Fruit fly (Drosophila melanogaster) whole organism, wandering third instar larva: Measurements from ENCODE around the gene mRpS21.

Source experiments
- CG32264 ChIP-seq: fragments of 200-800 bp; sonication (Bioruptor generic); optimal IDR thresholded peaks from 2 replicates; lab custom pipeline; 2016; ENCODE audit warnings: missing biosample characterization, missing genetic modification characterization
- CG9705 ChIP-seq: fragments of 200-800 bp; sonication (Bioruptor generic); optimal IDR thresholded peaks from 2 replicates; lab custom pipeline; 2018; ENCODE audit warnings: missing biosample characterization, mild to moderate bottlenecking, missing genetic modification characterization
- CrebA ChIP-seq: fragments of 200-800 bp; sonication (Bioruptor generic); optimal IDR thresholded peaks from 2 replicates; lab custom pipeline; 2016; ENCODE audit warnings: missing biosample characterization, mild to moderate bottlenecking, missing genetic modification characterization, borderline replicate concordance
- Dfd ChIP-seq: fragments of >200 bp; optimal IDR thresholded peaks from 2 replicates; lab custom pipeline; 2017; ENCODE audit warnings: missing biosample characterization, missing genetic modification characterization
- HLH106 ChIP-seq: fragments of 200-800 bp; optimal IDR thresholded peaks from 3 replicates; lab custom pipeline; 2019; ENCODE audit warnings: missing biosample characterization, mild to moderate bottlenecking, missing genetic modification characterization, moderate library complexity
- Hr78 ChIP-seq: fragments of >200 bp; optimal IDR thresholded peaks from 2 replicates; lab custom pipeline; 2017; ENCODE audit warnings: missing biosample characterization, missing genetic modification characterization
- Hr83 ChIP-seq: fragments of 200-300 bp; sonication (Bioruptor generic); optimal IDR thresholded peaks from 2 replicates; lab custom pipeline; 2016; ENCODE audit warnings: missing biosample characterization, mild to moderate bottlenecking, missing genetic modification characterization, moderate library complexity; ENCODE audit not compliant: poor library complexity, severe bottlenecking
- Jra ChIP-seq: sonication (Bioruptor generic); optimal IDR thresholded peaks from 2 replicates; lab custom pipeline; 2016; ENCODE audit warnings: missing biosample characterization, missing genetic modification characterization
- Mio ChIP-seq: sonication (Bioruptor generic); optimal IDR thresholded peaks from 2 replicates; lab custom pipeline; 2016; ENCODE audit warnings: missing biosample characterization, missing genetic modification characterization
- Myc ChIP-seq: fragments of >200 bp; optimal IDR thresholded peaks from 2 replicates; lab custom pipeline; 2017
- N ChIP-seq: fragments of >200 bp; optimal IDR thresholded peaks from 2 replicates; lab custom pipeline; 2018; ENCODE audit warnings: missing biosample characterization, missing external identifiers, missing genetic modification characterization
- OdsH ChIP-seq: fragments of 200-800 bp; sonication (Bioruptor generic); optimal IDR thresholded peaks from 2 replicates; lab custom pipeline; 2016; ENCODE audit warnings: missing biosample characterization, mild to moderate bottlenecking, missing genetic modification characterization
- Rel ChIP-seq, 2 experiments: fragments of 200-800 bp; sonication (Bioruptor generic) in 1 of 2; optimal IDR thresholded peaks; 2 replicates in 1 of 2; 3 replicates in 1 of 2; lab custom pipeline; 2016 to 2019; ENCODE audit warnings: mild to moderate bottlenecking in 2 of 2, missing biosample characterization in 2 of 2, missing genetic modification characterization in 2 of 2, moderate library complexity in 1 of 2
- br ChIP-seq: fragments of 200-800 bp; sonication (Bioruptor generic); optimal IDR thresholded peaks from 2 replicates; lab custom pipeline; 2016; ENCODE audit warnings: missing biosample characterization, missing genetic modification characterization
- brk ChIP-seq: fragments of 200-800 bp; sonication (Bioruptor generic); optimal IDR thresholded peaks from 2 replicates; lab custom pipeline; 2016; ENCODE audit warnings: missing biosample characterization, mild to moderate bottlenecking, missing genetic modification characterization
- dl ChIP-seq, 2 experiments: fragments of 175-275, 200-275 bp in 1 of 2; fragments of 200-275 bp in 1 of 2; sonication (Bioruptor generic); optimal IDR thresholded peaks; lab custom pipeline; 2018; ENCODE audit warnings: mild to moderate bottlenecking in 2 of 2, missing biosample characterization in 2 of 2, missing genetic modification characterization in 2 of 2, moderate library complexity in 2 of 2; ENCODE audit not compliant: partially characterized antibody in 2 of 2, insufficient read depth in 1 of 2
- dmrt93B ChIP-seq: fragments of 200-800 bp; sonication (Bioruptor generic); optimal IDR thresholded peaks from 2 replicates; lab custom pipeline; 2018; ENCODE audit warnings: missing biosample characterization, mild to moderate bottlenecking, missing genetic modification characterization
- ey ChIP-seq: fragments of 200-800 bp; sonication (Bioruptor generic); optimal IDR thresholded peaks from 2 replicates; lab custom pipeline; 2016; ENCODE audit warnings: missing biosample characterization, missing genetic modification characterization
- foxo ChIP-seq, 2 experiments: fragments of 200-800 bp; sonication (Bioruptor generic); optimal IDR thresholded peaks; 2 replicates in 1 of 2; 3 replicates in 1 of 2; lab custom pipeline; 2016 to 2017; ENCODE audit warnings: missing biosample characterization in 2 of 2, missing genetic modification characterization in 2 of 2
- fru ChIP-seq: fragments of 200-800 bp; sonication (Bioruptor generic); optimal IDR thresholded peaks from 3 replicates; lab custom pipeline; 2016; ENCODE audit warnings: missing biosample characterization, mild to moderate bottlenecking, missing genetic modification characterization
- h ChIP-seq: fragments of 200-800 bp; sonication (Bioruptor generic); optimal IDR thresholded peaks from 3 replicates; lab custom pipeline; 2016; ENCODE audit warnings: missing biosample characterization, mild to moderate bottlenecking, missing genetic modification characterization
- pan ChIP-seq: fragments of >200 bp; optimal IDR thresholded peaks from 2 replicates; lab custom pipeline; 2017
- psq ChIP-seq: fragments of 200-800 bp; sonication (Bioruptor generic); optimal IDR thresholded peaks from 3 replicates; lab custom pipeline; 2017; ENCODE audit warnings: missing biosample characterization, mild to moderate bottlenecking, missing genetic modification characterization, moderate library complexity
- sv ChIP-seq: fragments of 200-800 bp; sonication (Bioruptor generic); optimal IDR thresholded peaks from 3 replicates; lab custom pipeline; 2016; ENCODE audit warnings: missing biosample characterization, missing genetic modification characterization
- usp ChIP-seq: fragments of >200 bp; optimal IDR thresholded peaks from 2 replicates; lab custom pipeline; 2017; ENCODE audit warnings: missing biosample characterization, missing genetic modification characterization
- woc ChIP-seq: sonication (Bioruptor generic); optimal IDR thresholded peaks from 2 replicates; lab custom pipeline; 2016; ENCODE audit warnings: missing biosample characterization, mild to moderate bottlenecking, missing genetic modification characterization

Gene mRpS21

dm6 chr3R:13425470-13426033, 43.9 kb upstream of the mRpS21 start, which contains the start of gene Act87E:
TSS of gene Act87E (plus strand) at chr3R:13425983.
- TF ChIP-seq HLH106 (tag; lab: Kevin White, UChicago) (peak; percentile 0), N (no peak), Mio (GFP tag; lab: Kevin White, UChicago) (no peak), dmrt93B (GFP tag; lab: Kevin White, UChicago) (peak; percentile 17)

- TF ChIP-seq usp (GFP tag; lab: Kevin White, UChicago) (no peak), N (no peak)
Measured at dm6 chr3R:13422178-13422577, 40.6 kb upstream of the mRpS21 start.

dm6 chr3R:13419979-13420378, 38.4 kb upstream of the mRpS21 start, which contains the start of gene Ir87a:
TSS of gene Ir87a (plus strand) at chr3R:13420279.
- no peak for TF ChIP-seq CG9705 (GFP tag; lab: Kevin White, UChicago)
- no peak for TF ChIP-seq CG32264 (GFP tag; lab: Kevin White, UChicago)
- TF ChIP-seq psq: no peak
- no peak for TF ChIP-seq Jra (GFP tag; lab: Kevin White, UChicago)
- no peak for TF ChIP-seq usp (GFP tag; lab: Kevin White, UChicago)
- no peak for TF ChIP-seq Rel (GFP tag; optimal IDR thresholded peaks at IDR 0.05; lab: Kevin White, UChicago)
- no peak for TF ChIP-seq Rel (tag; optimal IDR thresholded peaks at IDR 0.05; lab: Kevin White, UChicago)
- no peak for TF ChIP-seq dmrt93B (GFP tag; lab: Kevin White, UChicago)
- no peak for TF ChIP-seq ey (GFP tag; lab: Kevin White, UChicago)
- no peak for TF ChIP-seq Dfd
- TF ChIP-seq Hr78 (GFP tag; lab: Kevin White, UChicago): no peak
- TF ChIP-seq N: no peak
- TF ChIP-seq foxo (GFP tag; optimal IDR thresholded peaks at IDR 0.05; lab: Kevin White, UChicago): no peak
- no peak for TF ChIP-seq h (GFP tag; lab: Kevin White, UChicago)
- TF ChIP-seq brk (GFP tag; lab: Kevin White, UChicago): no peak

DNA sequence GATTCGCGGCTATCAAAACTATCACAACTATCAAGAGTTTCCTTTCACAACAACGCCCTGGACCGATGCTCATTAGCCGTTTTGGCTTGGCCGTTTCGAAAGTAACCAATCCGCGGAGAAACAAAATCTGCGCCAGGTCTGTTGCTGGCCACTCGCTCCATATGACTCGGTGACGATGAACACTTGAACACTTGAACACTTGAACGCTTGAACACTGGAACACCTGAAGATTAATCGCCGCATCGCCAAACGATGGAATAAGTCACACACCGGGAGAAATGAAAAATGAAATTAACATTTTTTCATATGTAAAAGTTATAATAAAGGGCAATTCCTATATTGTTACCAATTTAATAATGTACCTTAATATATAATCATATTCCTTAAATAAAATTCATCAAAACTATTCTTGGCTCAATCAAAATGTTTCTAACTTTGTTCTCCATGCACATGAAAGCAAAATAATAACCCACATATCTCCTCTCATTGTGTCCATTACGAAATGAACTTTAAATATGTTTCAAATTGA, 35.5 kb upstream of the mRpS21 start:
- TF ChIP-seq CG32264 (GFP tag; lab: Kevin White, UChicago): no peak
- no peak for TF ChIP-seq h (GFP tag; lab: Kevin White, UChicago)
- no peak for TF ChIP-seq pan
- TF ChIP-seq Mio (GFP tag; lab: Kevin White, UChicago): no peak
- no peak for TF ChIP-seq woc (GFP tag; lab: Kevin White, UChicago)
- TF ChIP-seq fru: no peak
- TF ChIP-seq CG9705 (GFP tag; lab: Kevin White, UChicago): no peak
- no peak for TF ChIP-seq brk (GFP tag; lab: Kevin White, UChicago)
- TF ChIP-seq br (GFP tag; lab: Kevin White, UChicago): no peak
- TF ChIP-seq, all 38 proteins: peak for 0

DNA sequence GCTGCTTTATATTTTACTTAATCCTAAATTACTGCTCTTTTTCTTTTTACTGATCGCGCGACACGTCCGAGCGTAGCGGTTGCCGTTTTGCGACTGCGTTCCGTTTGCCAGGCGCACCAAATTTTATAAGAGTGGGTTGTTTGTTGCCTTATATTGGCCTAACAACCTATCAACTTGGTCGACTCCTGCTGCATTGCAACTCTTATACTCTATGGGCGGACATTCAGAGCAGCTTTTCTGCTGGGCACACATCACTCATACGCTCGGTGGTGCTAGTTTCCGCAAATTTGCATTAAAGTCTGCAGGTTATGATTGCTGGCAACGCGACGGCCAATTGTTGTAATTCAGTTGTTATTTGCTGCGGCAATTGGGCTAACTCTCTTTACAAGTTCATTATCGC, 33.6 kb upstream of the mRpS21 start, which contains the start of gene yellow-e:
yellow-e (minus strand) TSS at position 101 of the 400 bp plus-strand sequence.
- no peak for TF ChIP-seq sv
- no peak for TF ChIP-seq N
- TF ChIP-seq Jra (GFP tag; lab: Kevin White, UChicago): no peak
- TF ChIP-seq HLH106 (tag; lab: Kevin White, UChicago): no peak
- TF ChIP-seq woc (GFP tag; lab: Kevin White, UChicago): no peak
- no peak for TF ChIP-seq Dfd
- TF ChIP-seq Hr78 (GFP tag; lab: Kevin White, UChicago): no peak
- no peak for TF ChIP-seq CrebA (GFP tag; lab: Kevin White, UChicago)
- TF ChIP-seq dl (GFP tag; optimal IDR thresholded peaks at IDR 0.05; lab: Kevin White, UChicago; ENCODE audit: insufficient read depth in 1 of 2, partially characterized antibody in 2 of 2): no peak
- TF ChIP-seq brk (GFP tag; lab: Kevin White, UChicago): no peak
- no peak for TF ChIP-seq Myc (lab: Kevin White, UChicago)
- no peak for TF ChIP-seq OdsH (GFP tag; lab: Kevin White, UChicago)
- no peak for TF ChIP-seq Hr83 (GFP tag; lab: Kevin White, UChicago)
- TF ChIP-seq ey (GFP tag; lab: Kevin White, UChicago): no peak

dm6 chr3R:13412704-13413103, 31.1 kb upstream of the mRpS21 start:
- TF ChIP-seq sv (no peak), Dfd (no peak), Hr83 (GFP tag; lab: Kevin White, UChicago) (no peak), h (GFP tag; lab: Kevin White, UChicago) (no peak)
